Fruit fly (Drosophila melanogaster) whole organism, embryonic: Measurements from ENCODE around the gene MTF-1.

Source experiments
- B-H2 ChIP-seq: fragments of 200-800 bp; sonication (Bioruptor generic); optimal IDR thresholded peaks from 2 replicates; lab custom pipeline; 2018; ENCODE audit warnings: missing biosample characterization, mild to moderate bottlenecking, missing genetic modification characterization
- Bdp1 ChIP-seq: fragments of 200-800 bp; sonication (Bioruptor generic); optimal IDR thresholded peaks from 3 replicates; lab custom pipeline; 2016; ENCODE audit warnings: missing biosample characterization, missing genetic modification characterization
- CG10654 ChIP-seq: fragments of 200-800 bp; sonication (Bioruptor generic); optimal IDR thresholded peaks from 2 replicates; lab custom pipeline; 2016; ENCODE audit warnings: missing biosample characterization, missing genetic modification characterization
- CG12219 ChIP-seq: fragments of 200-800 bp; sonication (Bioruptor generic); optimal IDR thresholded peaks from 3 replicates; lab custom pipeline; 2018; ENCODE audit warnings: missing biosample characterization, mild to moderate bottlenecking, missing genetic modification characterization
- CG12236 ChIP-seq: fragments of 200-800 bp; sonication (Bioruptor generic); optimal IDR thresholded peaks from 2 replicates; lab custom pipeline; 2016; ENCODE audit warnings: missing biosample characterization, missing genetic modification characterization
- CG12391 ChIP-seq: fragments of 200-800 bp; sonication (Bioruptor generic); optimal IDR thresholded peaks from 3 replicates; lab custom pipeline; 2018; ENCODE audit warnings: missing biosample characterization, mild to moderate bottlenecking, missing genetic modification characterization, moderate library complexity
- CG13296 ChIP-seq: fragments of 200-800 bp; sonication (Bioruptor generic); optimal IDR thresholded peaks from 3 replicates; lab custom pipeline; 2018; ENCODE audit warnings: missing biosample characterization, mild to moderate bottlenecking, missing genetic modification characterization
- CG14014 ChIP-seq: fragments of 200-800 bp; sonication (Bioruptor generic); IDR thresholded peaks from 2 replicates; pipeline ENCODE4 v1.3.6; 2022; ENCODE audit warnings: missing biosample characterization, missing genetic modification characterization
- CG14965 ChIP-seq: fragments of 200-800 bp; sonication (Bioruptor generic); optimal IDR thresholded peaks from 2 replicates; lab custom pipeline; 2016; ENCODE audit warnings: missing biosample characterization, missing genetic modification characterization, borderline replicate concordance
- CG15479 ChIP-seq: fragments of 200-800 bp; sonication (Bioruptor generic); optimal IDR thresholded peaks from 3 replicates; lab custom pipeline; 2019; ENCODE audit warnings: missing biosample characterization, mild to moderate bottlenecking, missing genetic modification characterization, moderate library complexity
- CG1603 ChIP-seq: fragments of 200-800 bp; sonication (Bioruptor generic); optimal IDR thresholded peaks from 2 replicates; lab custom pipeline; 2019; ENCODE audit warnings: missing biosample characterization, mild to moderate bottlenecking, missing genetic modification characterization, moderate library complexity
- CG1832 ChIP-seq: fragments of 200-800 bp; sonication (Bioruptor generic); optimal IDR thresholded peaks from 2 replicates; lab custom pipeline; 2017; ENCODE audit warnings: missing biosample characterization, mild to moderate bottlenecking, missing genetic modification characterization, inconsistent platforms
- CG2129 ChIP-seq: fragments of 200-800 bp; sonication (Bioruptor generic); IDR thresholded peaks from 2 replicates; pipeline ENCODE4 v1.3.6; 2022; ENCODE audit warnings: missing biosample characterization, missing genetic modification characterization; ENCODE audit not compliant: partially characterized antibody
- CG31388 ChIP-seq: fragments of 200-800 bp; sonication (Bioruptor generic); optimal IDR thresholded peaks from 2 replicates; lab custom pipeline; 2016; ENCODE audit warnings: missing biosample characterization, missing genetic modification characterization
- CG33557 ChIP-seq: fragments of 200-800 bp; sonication (Bioruptor generic); optimal IDR thresholded peaks from 2 replicates; lab custom pipeline; 2019; ENCODE audit warnings: missing biosample characterization, mild to moderate bottlenecking, missing genetic modification characterization, moderate library complexity
- CG34422 ChIP-seq: fragments of 200-800 bp; sonication (Bioruptor generic); IDR thresholded peaks from 3 replicates; pipeline ENCODE4 v1.3.6; 2022; ENCODE audit warnings: missing biosample characterization, missing genetic modification characterization
- CG7839 ChIP-seq: fragments of 200-800 bp; sonication (Bioruptor generic); optimal IDR thresholded peaks from 3 replicates; lab custom pipeline; 2018; ENCODE audit warnings: missing biosample characterization, mild to moderate bottlenecking, missing genetic modification characterization, moderate library complexity
- CG8359 ChIP-seq: fragments of 200-800 bp; sonication (Bioruptor generic); optimal IDR thresholded peaks from 2 replicates; lab custom pipeline; 2017; ENCODE audit warnings: missing biosample characterization, mild to moderate bottlenecking, missing genetic modification characterization, borderline replicate concordance
- CG8478 ChIP-seq: fragments of >200 bp; optimal IDR thresholded peaks from 2 replicates; lab custom pipeline; 2018
- CG9215 ChIP-seq: fragments of 200-800 bp; sonication (Bioruptor generic); IDR thresholded peaks from 2 replicates; pipeline ENCODE4 v1.3.6; 2022; ENCODE audit warnings: missing biosample characterization, missing genetic modification characterization
- CG9437 ChIP-seq: fragments of 200-800 bp; sonication (Bioruptor generic); optimal IDR thresholded peaks from 2 replicates; lab custom pipeline; 2018; ENCODE audit warnings: missing biosample characterization, mild to moderate bottlenecking, missing genetic modification characterization
- CG9797 ChIP-seq: fragments of 200-800 bp; sonication (Bioruptor generic); optimal IDR thresholded peaks from 3 replicates; lab custom pipeline; 2018; ENCODE audit warnings: missing biosample characterization, mild to moderate bottlenecking, missing genetic modification characterization
- CrebB ChIP-seq: fragments of 200-800 bp; sonication (Bioruptor generic); optimal IDR thresholded peaks from 3 replicates; lab custom pipeline; 2018; ENCODE audit warnings: missing biosample characterization, mild to moderate bottlenecking, missing genetic modification characterization
- Dad ChIP-seq: fragments of 200-800 bp; sonication (Bioruptor generic); optimal IDR thresholded peaks from 3 replicates; lab custom pipeline; 2016; ENCODE audit warnings: missing biosample characterization, missing genetic modification characterization
- Deaf1 ChIP-seq: fragments of 200-800 bp; optimal IDR thresholded peaks from 3 replicates; lab custom pipeline; 2019; ENCODE audit warnings: missing biosample characterization, mild to moderate bottlenecking, missing genetic modification characterization, moderate library complexity
- Dll ChIP-seq: fragments of 200-800 bp; sonication (Bioruptor generic); IDR thresholded peaks from 4 replicates; pipeline ENCODE4 v1.3.6; 2022; ENCODE audit warnings: missing biosample characterization, missing genetic modification characterization; ENCODE audit not compliant: partially characterized antibody
- Doc3 ChIP-seq: fragments of 200-800 bp; sonication (Bioruptor generic); IDR thresholded peaks from 3 replicates; pipeline ENCODE4 v1.3.6; 2022; ENCODE audit warnings: missing biosample characterization, missing genetic modification characterization; ENCODE audit not compliant: partially characterized antibody
- Ets97D ChIP-seq: fragments of 200-800 bp; sonication (Bioruptor generic); optimal IDR thresholded peaks from 3 replicates; lab custom pipeline; 2016; ENCODE audit warnings: missing biosample characterization, missing genetic modification characterization
- Hmx ChIP-seq: fragments of 200-800 bp; sonication (Bioruptor generic); optimal IDR thresholded peaks from 2 replicates; lab custom pipeline; 2016; ENCODE audit warnings: missing biosample characterization, missing genetic modification characterization
- Hsf ChIP-seq: fragments of 200-800 bp; sonication (Bioruptor generic); optimal IDR thresholded peaks from 3 replicates; lab custom pipeline; 2016; ENCODE audit warnings: missing biosample characterization, missing genetic modification characterization
- MBD-R2 ChIP-seq: fragments of 200-800 bp; sonication (Bioruptor generic); IDR thresholded peaks from 2 replicates; pipeline ENCODE4 v1.3.6; 2022; ENCODE audit warnings: missing biosample characterization, missing genetic modification characterization
- Med ChIP-seq: fragments of 200-800 bp; sonication (Bioruptor generic); peaks from one replicate; lab custom pipeline; 2016; ENCODE audit warnings: missing biosample characterization, missing genetic modification characterization, mild to moderate bottlenecking, inconsistent platforms, moderate library complexity
- Optix ChIP-seq: fragments of 200-800 bp; sonication (Bioruptor generic); IDR thresholded peaks from 3 replicates; pipeline ENCODE4 v1.3.6; 2022; ENCODE audit warnings: missing biosample characterization, missing genetic modification characterization
- Ptx1 ChIP-seq: fragments of 200-800 bp; sonication (Bioruptor generic); IDR thresholded peaks from 2 replicates; pipeline ENCODE4 v1.3.6; 2022; ENCODE audit warnings: missing biosample characterization, missing genetic modification characterization
- Sox102F ChIP-seq: fragments of 200-800 bp; sonication (Bioruptor generic); optimal IDR thresholded peaks from 2 replicates; lab custom pipeline; 2018; ENCODE audit warnings: missing biosample characterization, mild to moderate bottlenecking, missing genetic modification characterization, moderate library complexity
- Taf1 ChIP-seq: fragments of 200-800 bp; sonication (Bioruptor generic); IDR thresholded peaks from 2 replicates; pipeline ENCODE4 v1.3.6; 2022; ENCODE audit warnings: missing biosample characterization, missing genetic modification characterization
- Vsx1 ChIP-seq: fragments of 200-800 bp; sonication (Bioruptor generic); optimal IDR thresholded peaks from 2 replicates; lab custom pipeline; 2017; ENCODE audit warnings: missing biosample characterization, mild to moderate bottlenecking, missing genetic modification characterization, missing genetic modification reagents
- ato ChIP-seq: fragments of 200-800 bp; sonication (Bioruptor generic); IDR thresholded peaks from 2 replicates; pipeline ENCODE4 v1.3.6; 2022; ENCODE audit warnings: missing biosample characterization, missing genetic modification characterization; ENCODE audit not compliant: partially characterized antibody
- ci ChIP-seq: fragments of 200-800 bp; sonication (Bioruptor generic); IDR thresholded peaks from 3 replicates; pipeline ENCODE4 v1.3.6; 2022; ENCODE audit warnings: missing biosample characterization, missing genetic modification characterization
- eve ChIP-seq, 2 experiments: fragments of >200 bp; optimal IDR thresholded peaks; 2 replicates each; lab custom pipeline; 2017; ENCODE audit warnings: missing biosample characterization in 2 of 2, missing genetic modification characterization in 2 of 2
- lmd ChIP-seq: fragments of 200-800 bp; sonication (Bioruptor generic); IDR thresholded peaks from 2 replicates; pipeline ENCODE4 v1.3.6; 2022; ENCODE audit warnings: missing biosample characterization, missing genetic modification characterization
- odd ChIP-seq: fragments of 200-800 bp; sonication (Bioruptor generic); optimal IDR thresholded peaks from 2 replicates; lab custom pipeline; 2017; ENCODE audit warnings: missing biosample characterization, mild to moderate bottlenecking, missing genetic modification characterization
- run ChIP-seq: fragments of 200-800 bp; sonication (Bioruptor generic); optimal IDR thresholded peaks from 3 replicates; lab custom pipeline; 2018; ENCODE audit warnings: missing biosample characterization, mild to moderate bottlenecking, missing genetic modification characterization
- sd ChIP-seq: fragments of 200-800 bp; sonication (Bioruptor generic); optimal IDR thresholded peaks from 3 replicates; lab custom pipeline; 2018; ENCODE audit warnings: missing biosample characterization, mild to moderate bottlenecking, missing genetic modification characterization, moderate library complexity
- sens-2 ChIP-seq: fragments of 200-800 bp; sonication (Bioruptor generic); IDR thresholded peaks from 2 replicates; pipeline ENCODE4 v1.3.6; 2022; ENCODE audit warnings: missing biosample characterization, missing genetic modification characterization
- tin ChIP-seq: fragments of 200-800 bp; sonication (Bioruptor generic); optimal IDR thresholded peaks from 3 replicates; lab custom pipeline; 2016; ENCODE audit warnings: missing biosample characterization, missing genetic modification characterization
- unc-4 ChIP-seq: fragments of 200-800 bp; sonication (Bioruptor generic); IDR thresholded peaks from 2 replicates; pipeline ENCODE4 v1.3.6; 2022; ENCODE audit warnings: missing biosample characterization, missing genetic modification characterization; ENCODE audit not compliant: partially characterized antibody
- vvl ChIP-seq: fragments of 200-800 bp; sonication (Bioruptor generic); IDR thresholded peaks from 2 replicates; pipeline ENCODE4 v1.3.6; 2022; ENCODE audit warnings: missing biosample characterization, missing genetic modification characterization

MTF-1 gene

DNA sequence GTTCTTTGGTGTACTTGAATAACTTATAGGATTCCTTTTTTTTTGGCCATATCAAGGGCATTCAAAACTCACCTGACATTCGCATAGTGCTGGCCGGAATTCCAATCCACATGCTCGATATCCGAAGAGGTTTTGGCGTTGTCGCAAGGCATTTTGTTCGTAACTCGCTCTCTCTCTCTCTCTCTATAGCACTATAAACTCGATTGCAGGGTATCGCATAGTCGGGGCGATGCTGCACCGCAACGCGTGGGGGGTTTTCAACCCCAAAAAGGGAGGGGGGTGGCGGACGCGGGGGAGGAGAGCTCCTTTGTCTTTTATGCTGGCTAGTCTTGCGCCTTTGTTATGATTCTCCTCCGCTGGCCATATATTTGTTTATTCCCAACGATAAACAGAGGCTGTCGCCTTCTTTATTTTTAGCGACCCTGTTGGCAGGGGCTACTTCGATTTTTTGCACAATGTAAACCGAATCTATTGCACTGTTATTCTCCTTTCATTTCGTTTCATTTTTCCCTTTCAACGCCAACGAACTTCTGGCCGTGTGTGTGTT, 31.6 kb upstream of the MTF-1 start (continued):
- TF ChIP-seq CG12236 (GFP tag; lab: Kevin White, UChicago) (no peak), CG33557 (GFP tag; lab: Kevin White, UChicago) (no peak), CG8359 (GFP tag; lab: Kevin White, UChicago) (no peak), MBD-R2 (GFP tag; lab: Robert Waterston, UW) (no peak), ato (GFP tag; lab: Robert Waterston, UW) (no peak), CG31388 (GFP tag; lab: Kevin White, UChicago) (no peak), CG13296 (no peak), CG14014 (GFP tag; lab: Robert Waterston, UW) (no peak), sens-2 (GFP tag; lab: Robert Waterston, UW) (no peak)

dm6 chr3L:9399013-9399750, 30.9 kb upstream of the MTF-1 start, which contains the start of gene CG4080:
CG4080 (minus strand) TSS chr3L:9399227.
- no peak; the same call in 2 of the 3 replicates for TF ChIP-seq CG34422 (GFP tag; lab: Robert Waterston, UW)
- no peak for TF ChIP-seq Optix (GFP tag; lab: Robert Waterston, UW)
- TF ChIP-seq lmd (GFP tag; lab: Robert Waterston, UW), result no peak
- peak; percentile 84 for TF ChIP-seq Doc3 (GFP tag; lab: Robert Waterston, UW)
- peak; percentile 84 for TF ChIP-seq CG12391 (tag; lab: Kevin White, UChicago)
- TF ChIP-seq CG1832 (GFP tag; lab: Kevin White, UChicago), result no peak
- peak; percentile 44 for TF ChIP-seq Vsx1 (GFP tag; lab: Kevin White, UChicago)
- no peak for TF ChIP-seq CrebB (tag; lab: Kevin White, UChicago)
- TF ChIP-seq unc-4, result peak; percentile 88
- TF ChIP-seq CG15479 (GFP tag; lab: Kevin White, UChicago), result no peak
- no peak for TF ChIP-seq run
- peak; percentile 28 for TF ChIP-seq Hsf (GFP tag; lab: Kevin White, UChicago)
- no peak for TF ChIP-seq Dad (GFP tag; lab: Kevin White, UChicago)
- peak; percentile 96 for TF ChIP-seq CG9797 (GFP tag; lab: Kevin White, UChicago)
- peak; percentile 61 for TF ChIP-seq B-H2
- peak; percentile 81 for TF ChIP-seq Med (GFP tag; lab: Kevin White, UChicago)
- TF ChIP-seq Taf1 (GFP tag; lab: Robert Waterston, UW), result no peak
- no peak for TF ChIP-seq CG8478 (lab: Kevin White, UChicago)
- no peak for TF ChIP-seq Ptx1 (GFP tag; lab: Robert Waterston, UW)
- no peak for TF ChIP-seq CG10654
- peak; percentile 9 for TF ChIP-seq Hmx
- TF ChIP-seq ci (GFP tag; lab: Robert Waterston, UW), result no peak
- no peak for TF ChIP-seq CG12219 (GFP tag; lab: Kevin White, UChicago)
- peak; percentile 54 for TF ChIP-seq CG9437
- TF ChIP-seq Sox102F, result no peak
- peak; percentile 62; the same call in 1 of the 2 replicates for TF ChIP-seq CG2129 (GFP tag; lab: Robert Waterston, UW)
- peak; percentile 61 for TF ChIP-seq Ets97D (GFP tag; lab: Kevin White, UChicago)
- no peak for TF ChIP-seq Bdp1 (GFP tag; lab: Kevin White, UChicago)
- TF ChIP-seq odd, result no peak
- peak; percentile 55 for TF ChIP-seq CG1603
- TF ChIP-seq CG9215, result no peak
- TF ChIP-seq CG14965 (GFP tag; lab: Kevin White, UChicago), result no peak
- peak; percentile 49 for TF ChIP-seq Deaf1
- peak; percentile 15 for TF ChIP-seq CG7839 (tag; lab: Kevin White, UChicago)
- TF ChIP-seq Dll (GFP tag; lab: Robert Waterston, UW), result peak; percentile 89
- no peak for TF ChIP-seq tin (GFP tag; lab: Kevin White, UChicago)
- TF ChIP-seq sd, result peak; percentile 51
- TF ChIP-seq eve (GFP tag; optimal IDR thresholded peaks at IDR 0.05; lab: Kevin White, UChicago), result peak in 1 of 2 experiments; percentile 53
- peak; percentile 72 for TF ChIP-seq vvl
